Fruit fly (Drosophila melanogaster) whole organism, prepupa: Measurements from ENCODE around the gene Ptpmeg2.

Source experiments
- CG10631 ChIP-seq: fragments of 200-800 bp; sonication (Bioruptor generic); optimal IDR thresholded peaks from 2 replicates; lab custom pipeline; 2016; ENCODE audit warnings: missing biosample characterization, missing genetic modification characterization
- CG10669 ChIP-seq: fragments of 200-800 bp; sonication (Bioruptor generic); optimal IDR thresholded peaks from 3 replicates; lab custom pipeline; 2018; ENCODE audit warnings: missing biosample characterization, mild to moderate bottlenecking, missing genetic modification characterization, moderate library complexity
- CG11294 ChIP-seq: fragments of 200-800 bp; sonication (Bioruptor generic); IDR thresholded peaks from 2 replicates; pipeline ENCODE4 v1.3.6; 2022; ENCODE audit warnings: missing biosample characterization, missing genetic modification characterization
- CG15336 ChIP-seq: fragments of 200-800 bp; sonication (Bioruptor generic); IDR thresholded peaks from 2 replicates; pipeline ENCODE4 v1.3.6; 2022; ENCODE audit warnings: missing biosample characterization, missing genetic modification characterization
- CG1621 ChIP-seq: fragments of 200-800 bp; sonication (Bioruptor generic); optimal IDR thresholded peaks from 3 replicates; lab custom pipeline; 2018; ENCODE audit warnings: missing biosample characterization, mild to moderate bottlenecking, missing genetic modification characterization
- CG16779 ChIP-seq: fragments of 200-800 bp; sonication (Bioruptor generic); optimal IDR thresholded peaks from 3 replicates; lab custom pipeline; 2017; ENCODE audit warnings: missing biosample characterization, mild to moderate bottlenecking, missing genetic modification characterization
- CG3032 ChIP-seq: fragments of 200-800 bp; optimal IDR thresholded peaks from 2 replicates; lab custom pipeline; 2019; ENCODE audit warnings: missing biosample characterization, mild to moderate bottlenecking, missing genetic modification characterization, moderate library complexity
- CG32006 ChIP-seq: fragments of 200-800 bp; sonication (Bioruptor generic); optimal IDR thresholded peaks from 3 replicates; lab custom pipeline; 2017; ENCODE audit warnings: missing biosample characterization, mild to moderate bottlenecking, missing genetic modification characterization
- CG3919 ChIP-seq: fragments of 200-800 bp; sonication (Bioruptor generic); optimal IDR thresholded peaks from 3 replicates; lab custom pipeline; 2016; ENCODE audit warnings: missing biosample characterization, missing genetic modification characterization
- CG6163 ChIP-seq: fragments of 200-800 bp; sonication (Bioruptor generic); IDR thresholded peaks from 3 replicates; pipeline ENCODE4 v1.3.6; 2022; ENCODE audit warnings: missing biosample characterization, missing genetic modification characterization
- CG6276 ChIP-seq: fragments of 200-800 bp; sonication (Bioruptor generic); optimal IDR thresholded peaks from 2 replicates; lab custom pipeline; 2017; ENCODE audit warnings: missing biosample characterization, mild to moderate bottlenecking, missing genetic modification characterization
- CG6792 ChIP-seq: fragments of 200-800 bp; sonication (Bioruptor generic); optimal IDR thresholded peaks from 3 replicates; lab custom pipeline; 2016; ENCODE audit warnings: missing biosample characterization, missing genetic modification characterization
- CG6808 ChIP-seq: fragments of 200-800 bp; sonication (Bioruptor generic); optimal IDR thresholded peaks from 3 replicates; lab custom pipeline; 2017; ENCODE audit warnings: missing biosample characterization, missing genetic modification characterization, mild to moderate bottlenecking, moderate library complexity, missing genetic modification reagents
- CG7368 ChIP-seq: fragments of 200-800 bp; sonication (Bioruptor generic); optimal IDR thresholded peaks from 3 replicates; lab custom pipeline; 2016; ENCODE audit warnings: missing biosample characterization, missing genetic modification characterization
- CG8119 ChIP-seq: fragments of 200-800 bp; sonication (Bioruptor generic); IDR thresholded peaks from 3 replicates; pipeline ENCODE4 v1.3.6; 2022; ENCODE audit warnings: missing biosample characterization, missing genetic modification characterization
- CG8632 ChIP-seq: fragments of 200-800 bp; sonication (Bioruptor generic); optimal IDR thresholded peaks from 3 replicates; lab custom pipeline; 2016; ENCODE audit warnings: missing biosample characterization, missing genetic modification characterization
- CG9139 ChIP-seq: fragments of 200-800 bp; sonication (Bioruptor generic); optimal IDR thresholded peaks from 3 replicates; lab custom pipeline; 2017; ENCODE audit warnings: missing biosample characterization, mild to moderate bottlenecking, missing genetic modification characterization
- Eip75B ChIP-seq: fragments of 200-800 bp; sonication (Bioruptor generic); optimal IDR thresholded peaks from 3 replicates; lab custom pipeline; 2016; ENCODE audit warnings: missing biosample characterization, missing genetic modification characterization
- Eip78C ChIP-seq: fragments of 200-800 bp; sonication (Bioruptor generic); peaks from one replicate; lab custom pipeline; 2016; ENCODE audit warnings: missing biosample characterization, missing genetic modification characterization
- Eip93F ChIP-seq: fragments of 200-800 bp; sonication (Bioruptor generic); optimal IDR thresholded peaks from 2 replicates; lab custom pipeline; 2016; ENCODE audit warnings: missing biosample characterization, mild to moderate bottlenecking, missing genetic modification characterization
- Ets96B ChIP-seq: fragments of 200-800 bp; optimal IDR thresholded peaks from 2 replicates; lab custom pipeline; 2019; ENCODE audit warnings: missing biosample characterization, mild to moderate bottlenecking, missing genetic modification characterization, moderate library complexity
- Gug ChIP-seq: fragments of 200-800 bp; sonication (Bioruptor generic); IDR thresholded peaks from 2 replicates; pipeline ENCODE4 v1.3.6; 2022; ENCODE audit warnings: missing biosample characterization, missing genetic modification characterization
- Hr39 ChIP-seq: fragments of 200-800 bp; sonication (Bioruptor generic); optimal IDR thresholded peaks from 2 replicates; lab custom pipeline; 2016; ENCODE audit warnings: missing biosample characterization, missing genetic modification characterization
- Hr4 ChIP-seq: fragments of 200-800 bp; sonication (Bioruptor generic); optimal IDR thresholded peaks from 3 replicates; lab custom pipeline; 2016; ENCODE audit warnings: missing biosample characterization, missing genetic modification characterization
- Lpt ChIP-seq: fragments of 200-800 bp; sonication (Bioruptor generic); optimal IDR thresholded peaks from 3 replicates; lab custom pipeline; 2016; ENCODE audit warnings: missing biosample characterization, missing genetic modification characterization
- Met ChIP-seq: fragments of 200-800 bp; sonication (Bioruptor generic); optimal IDR thresholded peaks from 3 replicates; lab custom pipeline; 2016; ENCODE audit warnings: missing biosample characterization, missing genetic modification characterization
- Sox102F ChIP-seq: fragments of 200-800 bp; sonication (Bioruptor generic); optimal IDR thresholded peaks from 2 replicates; lab custom pipeline; 2016; ENCODE audit warnings: missing biosample characterization, mild to moderate bottlenecking, missing genetic modification characterization
- Sox14 ChIP-seq: fragments of 200-800 bp; sonication (Bioruptor generic); optimal IDR thresholded peaks from 3 replicates; lab custom pipeline; 2016; ENCODE audit warnings: missing biosample characterization, missing genetic modification characterization
- Sox15 ChIP-seq: fragments of 200-800 bp; sonication (Bioruptor generic); optimal IDR thresholded peaks from 3 replicates; lab custom pipeline; 2016; ENCODE audit warnings: missing biosample characterization, missing genetic modification characterization
- achi ChIP-seq: fragments of 200-800 bp; sonication (Bioruptor generic); optimal IDR thresholded peaks from 3 replicates; lab custom pipeline; 2016; ENCODE audit warnings: missing biosample characterization, missing genetic modification characterization
- cyc ChIP-seq: fragments of 200-800 bp; sonication (Bioruptor generic); optimal IDR thresholded peaks from 3 replicates; lab custom pipeline; 2016; ENCODE audit warnings: missing biosample characterization, missing genetic modification characterization
- dac ChIP-seq: fragments of 200-800 bp; sonication (Bioruptor generic); optimal IDR thresholded peaks from 2 replicates; lab custom pipeline; 2017; ENCODE audit warnings: missing biosample characterization, mild to moderate bottlenecking, missing genetic modification characterization
- dsx ChIP-seq: fragments of 200-800 bp; optimal IDR thresholded peaks from 3 replicates; lab custom pipeline; 2019; ENCODE audit warnings: missing biosample characterization, mild to moderate bottlenecking, missing genetic modification characterization, moderate library complexity; ENCODE audit not compliant: poor library complexity, severe bottlenecking
- eg ChIP-seq: fragments of 200-800 bp; sonication (Bioruptor generic); IDR thresholded peaks from 3 replicates; pipeline ENCODE4 v1.3.6; 2022; ENCODE audit warnings: missing biosample characterization, missing genetic modification characterization
- fd59A ChIP-seq: fragments of 200-800 bp; sonication (Bioruptor generic); optimal IDR thresholded peaks from 2 replicates; lab custom pipeline; 2017; ENCODE audit warnings: missing biosample characterization, mild to moderate bottlenecking, missing genetic modification characterization, missing genetic modification reagents
- fkh ChIP-seq: fragments of 200-800 bp; sonication (Bioruptor generic); optimal IDR thresholded peaks from 3 replicates; lab custom pipeline; 2017; ENCODE audit warnings: missing biosample characterization, mild to moderate bottlenecking, missing genetic modification characterization, moderate library complexity
- net ChIP-seq: fragments of 200-800 bp; sonication (Bioruptor generic); optimal IDR thresholded peaks from 3 replicates; lab custom pipeline; 2016; ENCODE audit warnings: missing biosample characterization, missing genetic modification characterization
- salr ChIP-seq, 2 experiments: fragments of 200-800 bp; sonication (Bioruptor generic); optimal IDR thresholded peaks; 3 replicates each; lab custom pipeline; 2016 to 2018; ENCODE audit warnings: missing biosample characterization in 2 of 2, missing genetic modification characterization in 2 of 2, mild to moderate bottlenecking in 1 of 2
- spab ChIP-seq: fragments of 200-800 bp; sonication (Bioruptor generic); optimal IDR thresholded peaks from 2 replicates; lab custom pipeline; 2017; ENCODE audit warnings: missing biosample characterization, mild to moderate bottlenecking, missing genetic modification characterization, missing genetic modification reagents
- ss ChIP-seq, 2 experiments: fragments of 200-800 bp; sonication (Bioruptor generic); optimal IDR thresholded peaks; 2 replicates in 1 of 2; 3 replicates in 1 of 2; lab custom pipeline; 2017 to 2018; ENCODE audit warnings: mild to moderate bottlenecking in 2 of 2, missing biosample characterization in 2 of 2, missing genetic modification characterization in 2 of 2, moderate library complexity in 1 of 2
- svp ChIP-seq: fragments of 200-800 bp; sonication (Bioruptor generic); peaks from one replicate; lab custom pipeline; 2016; ENCODE audit warnings: missing biosample characterization, missing genetic modification characterization
- topi ChIP-seq: fragments of 200-800 bp; sonication (Bioruptor generic); optimal IDR thresholded peaks from 3 replicates; lab custom pipeline; 2016; ENCODE audit warnings: missing biosample characterization, missing genetic modification characterization
- vri ChIP-seq: fragments of 200-800 bp; sonication (Bioruptor generic); optimal IDR thresholded peaks from 3 replicates; lab custom pipeline; 2016; ENCODE audit warnings: missing biosample characterization, mild to moderate bottlenecking, missing genetic modification characterization

Gene Ptpmeg2

dm6 chrX:9684697-9685567 is 26.0 kb upstream of the Ptpmeg2 start (continued):
- TF ChIP-seq CG3919: peak; percentile 41
- peak; percentile 38; the same call in 1 of the 2 replicates for TF ChIP-seq CG11294 (GFP tag; lab: Robert Waterston, UW)
- TF ChIP-seq Sox102F (GFP tag; lab: Kevin White, UChicago): no peak
- TF ChIP-seq topi (GFP tag; lab: Kevin White, UChicago): no peak
- no peak for TF ChIP-seq Met (GFP tag; lab: Kevin White, UChicago)
- TF ChIP-seq CG32006 (GFP tag; lab: Kevin White, UChicago): peak; percentile 73
- TF ChIP-seq Hr4 (GFP tag; lab: Kevin White, UChicago): no peak
- TF ChIP-seq Lpt (GFP tag; lab: Kevin White, UChicago): peak; percentile 70
- no peak for TF ChIP-seq Eip93F (GFP tag; lab: Kevin White, UChicago)
- peak; percentile 65 for TF ChIP-seq Eip78C
- TF ChIP-seq vri (GFP tag; lab: Kevin White, UChicago): peak; percentile 13
- TF ChIP-seq CG10631: no peak
- TF ChIP-seq CG9139 (GFP tag; lab: Kevin White, UChicago): peak; percentile 67
- peak; percentile 49 to 71 for TF ChIP-seq salr (GFP tag; optimal IDR thresholded peaks at IDR 0.05; lab: Kevin White, UChicago)
- TF ChIP-seq Hr39 (GFP tag; lab: Kevin White, UChicago): no peak
- TF ChIP-seq CG8632 (GFP tag; lab: Kevin White, UChicago): no peak
- peak; percentile 74 for TF ChIP-seq CG10669 (GFP tag; lab: Kevin White, UChicago)
- peak; percentile 54 for TF ChIP-seq svp (GFP tag; lab: Kevin White, UChicago)
- peak; percentile 84 for TF ChIP-seq CG1621 (tag; lab: Kevin White, UChicago)
- no peak for TF ChIP-seq cyc
- TF ChIP-seq CG16779 (tag; lab: Kevin White, UChicago): peak; percentile 80
- TF ChIP-seq net (GFP tag; lab: Kevin White, UChicago): peak; percentile 51
- TF ChIP-seq Gug (GFP tag; lab: Robert Waterston, UW): peak; percentile 58

dm6 chrX:9684158-9684557 is 25.2 kb upstream of the Ptpmeg2 start:
- TF ChIP-seq Eip75B (GFP tag; lab: Kevin White, UChicago): no peak
- no peak for TF ChIP-seq CG8632 (GFP tag; lab: Kevin White, UChicago)
- no peak for TF ChIP-seq fkh (GFP tag; lab: Kevin White, UChicago)
- peak; percentile 65 for TF ChIP-seq CG3032 (tag; lab: Kevin White, UChicago)
- TF ChIP-seq CG6808 (GFP tag; lab: Kevin White, UChicago): peak; percentile 77
- peak; percentile 34 for TF ChIP-seq net (GFP tag; lab: Kevin White, UChicago)
- peak; percentile 63 for TF ChIP-seq Ets96B (tag; lab: Kevin White, UChicago)
- peak; percentile 42 for TF ChIP-seq dsx
- peak; percentile 47 for TF ChIP-seq Sox14 (GFP tag; lab: Kevin White, UChicago)
- no peak for TF ChIP-seq Sox15 (GFP tag; lab: Kevin White, UChicago)
- peak; percentile 80 for TF ChIP-seq CG1621 (tag; lab: Kevin White, UChicago)
- peak; percentile 16 for TF ChIP-seq achi (GFP tag; lab: Kevin White, UChicago)
- peak; percentile 59 for TF ChIP-seq spab
- TF ChIP-seq CG3919: peak; percentile 25
- TF ChIP-seq dac (GFP tag; lab: Kevin White, UChicago): peak; percentile 49
- TF ChIP-seq fd59A: peak; percentile 27
- TF ChIP-seq Hr39 (GFP tag; lab: Kevin White, UChicago): no peak
- TF ChIP-seq CG6163 (GFP tag; lab: Robert Waterston, UW): peak; percentile 91
- peak; percentile 69 to 83 for TF ChIP-seq ss (GFP tag; optimal IDR thresholded peaks at IDR 0.05; lab: Kevin White, UChicago)
- TF ChIP-seq CG32006 (GFP tag; lab: Kevin White, UChicago): no peak
- no peak for TF ChIP-seq Sox102F (GFP tag; lab: Kevin White, UChicago)
- peak; percentile 62 for TF ChIP-seq CG15336 (GFP tag; lab: Robert Waterston, UW)
- peak; percentile 72 for TF ChIP-seq CG8119 (GFP tag; lab: Robert Waterston, UW)
- no peak for TF ChIP-seq Eip93F (GFP tag; lab: Kevin White, UChicago)
- peak; percentile 56 for TF ChIP-seq CG16779 (tag; lab: Kevin White, UChicago)
- TF ChIP-seq eg (GFP tag; lab: Robert Waterston, UW): peak; percentile 84
- no peak for TF ChIP-seq CG7368 (GFP tag; lab: Kevin White, UChicago)
- peak; percentile 60 for TF ChIP-seq CG9139 (GFP tag; lab: Kevin White, UChicago)
- peak; percentile 63 for TF ChIP-seq CG10669 (GFP tag; lab: Kevin White, UChicago)
- peak; percentile 59 for TF ChIP-seq Gug (GFP tag; lab: Robert Waterston, UW)
- no peak for TF ChIP-seq CG6276 (GFP tag; lab: Kevin White, UChicago)
- TF ChIP-seq Eip78C: peak; percentile 69
- TF ChIP-seq salr (GFP tag; optimal IDR thresholded peaks at IDR 0.05; lab: Kevin White, UChicago): peak in 1 of 2 experiments; percentile 53
- peak; percentile 7 for TF ChIP-seq CG6792
- peak; percentile 56 for TF ChIP-seq Lpt (GFP tag; lab: Kevin White, UChicago)
- TF ChIP-seq, all 60 proteins: peak for 25
